Fruit fly (Drosophila melanogaster): ENCODE results near the gene CG6602.

Gene CG6602

DNA sequence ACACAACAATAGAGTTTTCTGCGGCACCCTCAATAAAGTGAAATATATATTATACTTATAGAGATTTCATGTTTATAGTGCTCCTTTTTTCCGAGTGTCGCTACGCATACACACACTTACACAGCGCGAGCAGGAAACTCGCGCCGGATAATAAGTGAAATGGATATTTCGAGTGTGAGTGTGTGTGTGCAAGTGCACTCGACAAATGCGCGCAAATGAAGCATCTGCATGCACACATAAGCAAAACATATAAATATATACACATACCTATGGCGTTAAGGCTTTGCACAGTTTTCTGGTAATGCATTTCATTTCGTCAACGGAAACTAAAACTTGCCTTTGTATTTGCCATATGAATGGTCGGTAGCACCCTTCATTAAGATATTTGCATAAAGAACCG lies 43.6 kb downstream of the CG6602 start:
- TF ChIP-seq CG12768 (GFP tag; optimal IDR thresholded peaks at IDR 0.05) (no peak), CG7101 (tag; optimal IDR thresholded peaks at IDR 0.05) (no peak), Hr96 (GFP tag; optimal IDR thresholded peaks at IDR 0.05) (no peak), CG33017 (tag; optimal IDR thresholded peaks at IDR 0.05) (no peak), ovo (GFP tag; optimal IDR thresholded peaks at IDR 0.05) (no peak)

DNA sequence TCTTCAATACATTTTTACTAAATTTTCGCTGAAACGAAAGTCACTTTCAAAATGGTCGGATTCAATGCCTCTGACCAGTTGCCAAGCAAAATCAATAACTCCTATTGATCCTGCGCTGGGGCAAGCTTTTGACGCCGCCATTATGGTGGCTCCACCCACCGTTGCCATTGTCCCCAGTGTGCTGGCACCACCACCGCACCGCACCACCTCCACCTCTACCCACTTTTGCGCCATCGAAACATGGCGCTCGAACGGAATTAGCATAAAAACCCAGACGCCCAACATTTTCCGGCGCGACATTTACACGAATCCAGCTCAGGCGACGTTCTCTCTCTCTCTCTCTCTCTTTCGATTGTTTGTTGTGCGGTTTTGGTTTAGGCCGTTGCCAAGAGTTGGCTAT lies 44.9 kb downstream of the CG6602 start:
- no peak for TF ChIP-seq CG7101 (tag; optimal IDR thresholded peaks at IDR 0.05)
- TF ChIP-seq tj (GFP tag; optimal IDR thresholded peaks at IDR 0.05), result no peak
- TF ChIP-seq CG12768 (GFP tag; optimal IDR thresholded peaks at IDR 0.05), result no peak
- TF ChIP-seq bab1 (GFP tag; optimal IDR thresholded peaks at IDR 0.05), result no peak
- no peak for TF ChIP-seq CG14711 (tag; optimal IDR thresholded peaks at IDR 0.05)
- no peak for TF ChIP-seq Clk (GFP tag; optimal IDR thresholded peaks at IDR 0.05)
- TF ChIP-seq CG11617 (GFP tag; optimal IDR thresholded peaks at IDR 0.05), result no peak
- TF ChIP-seq CG7045 (GFP tag; optimal IDR thresholded peaks at IDR 0.05), result no peak
- TF ChIP-seq ovo (GFP tag; optimal IDR thresholded peaks at IDR 0.05), result no peak
- no peak for TF ChIP-seq cic (GFP tag; optimal IDR thresholded peaks at IDR 0.05)

Data from whole organism, adult.